Worm (Caenorhabditis elegans) whole organism, L3 larva: ENCODE measurements around the gene T25G12.11.

Experiments
- R02D3.7 ChIP-seq: fragments of 150-350 bp; optimal IDR thresholded peaks from 2 replicates; lab custom pipeline; 2014; ENCODE audit warnings: missing biosample characterization, missing genetic modification characterization
- ZK546.5 ChIP-seq: sonication (generic microtip); optimal IDR thresholded peaks from 2 replicates; lab custom pipeline; 2017; ENCODE audit warnings: missing biosample characterization, missing genetic modification characterization
- aly-2 ChIP-seq: fragments of 150-350 bp; optimal IDR thresholded peaks from 2 replicates; lab custom pipeline; 2014; ENCODE audit warnings: missing biosample characterization, missing genetic modification characterization
- ama-1 ChIP-seq: fragments of 150-350 bp; optimal IDR thresholded peaks from 2 replicates; lab custom pipeline; 2018
- ceh-16 ChIP-seq: sonication (generic microtip); optimal IDR thresholded peaks from 2 replicates; lab custom pipeline; 2017; ENCODE audit warnings: missing biosample characterization, missing genetic modification characterization
- ceh-28 ChIP-seq: fragments of 150-350 bp; optimal IDR thresholded peaks from 2 replicates; lab custom pipeline; 2014; ENCODE audit warnings: missing biosample characterization, missing genetic modification reagents, missing genetic modification characterization
- ceh-82 ChIP-seq: fragments of 150-350 bp; optimal IDR thresholded peaks from 2 replicates; lab custom pipeline; 2014; ENCODE audit warnings: missing biosample characterization, missing genetic modification characterization
- ceh-9 ChIP-seq: sonication (generic microtip); optimal IDR thresholded peaks from 2 replicates; lab custom pipeline; 2018; ENCODE audit warnings: missing biosample characterization, missing genetic modification characterization
- daf-12 ChIP-seq: fragments of 150-350 bp; optimal IDR thresholded peaks from 2 replicates; lab custom pipeline; 2014; ENCODE audit warnings: missing biosample characterization, missing genetic modification reagents, missing genetic modification characterization
- egl-27 ChIP-seq: sonication (generic microtip); optimal IDR thresholded peaks from 4 replicates; lab custom pipeline; 2017; ENCODE audit warnings: missing biosample characterization, missing genetic modification reagents, missing genetic modification characterization
- elt-1 ChIP-seq: fragments of 150-350 bp; optimal IDR thresholded peaks from 2 replicates; lab custom pipeline; 2014; ENCODE audit warnings: missing biosample characterization, missing genetic modification characterization
- elt-2 ChIP-seq: sonication (generic microtip); optimal IDR thresholded peaks from 2 replicates; lab custom pipeline; 2016; ENCODE audit warnings: missing genetic modification reagents, mild to moderate bottlenecking, missing genetic modification characterization, missing compliant biosample characterization
- elt-3 ChIP-seq, 3 experiments: fragments of 150-350 bp in 1 of 3; sonication (generic microtip) in 2 of 3; optimal IDR thresholded peaks; 2 replicates in 2 of 3; 4 replicates in 1 of 3; lab custom pipeline; 2014 to 2017; ENCODE audit warnings: missing biosample characterization in 3 of 3, missing genetic modification characterization in 3 of 3
- eor-1 ChIP-seq, 2 experiments: fragments of 150-350 bp; optimal IDR thresholded peaks; 2 replicates each; lab custom pipeline; 2014 to 2018; ENCODE audit warnings: missing biosample characterization in 2 of 2, missing genetic modification characterization in 2 of 2
- fkh-10 ChIP-seq: sonication (generic microtip); optimal IDR thresholded peaks from 2 replicates; lab custom pipeline; 2017; ENCODE audit warnings: missing biosample characterization, missing genetic modification reagents, missing genetic modification characterization
- fkh-2 ChIP-seq: fragments of 150-350 bp; optimal IDR thresholded peaks from 2 replicates; lab custom pipeline; 2014; ENCODE audit warnings: missing biosample characterization, missing genetic modification reagents, missing genetic modification characterization
- fos-1 ChIP-seq: fragments of 150-350 bp; optimal IDR thresholded peaks from 2 replicates; lab custom pipeline; 2014; ENCODE audit warnings: missing biosample characterization, missing genetic modification characterization
- hmg-11 ChIP-seq: sonication (generic microtip); optimal IDR thresholded peaks from 2 replicates; lab custom pipeline; 2016; ENCODE audit warnings: missing genetic modification characterization, missing compliant biosample characterization
- jun-1 ChIP-seq: fragments of 150-350 bp; optimal IDR thresholded peaks from 2 replicates; lab custom pipeline; 2014; ENCODE audit warnings: missing biosample characterization, missing genetic modification reagents, missing genetic modification characterization
- lin-15B ChIP-seq: fragments of 150-350 bp; optimal IDR thresholded peaks from 2 replicates; lab custom pipeline; 2014; ENCODE audit warnings: missing biosample characterization, missing genetic modification characterization
- lin-39 ChIP-seq: fragments of 150-350 bp; optimal IDR thresholded peaks from 2 replicates; lab custom pipeline; 2018; ENCODE audit warnings: missing biosample characterization, missing genetic modification reagents, missing genetic modification characterization
- lsy-12 ChIP-seq: sonication (generic microtip); optimal IDR thresholded peaks from 2 replicates; lab custom pipeline; 2016; ENCODE audit warnings: mild to moderate bottlenecking, missing genetic modification characterization, missing compliant biosample characterization
- mdl-1 ChIP-seq: fragments of 150-350 bp; optimal IDR thresholded peaks from 2 replicates; lab custom pipeline; 2014; ENCODE audit warnings: missing biosample characterization, missing genetic modification characterization
- mml-1 ChIP-seq: fragments of 150-350 bp; sonication (generic microtip); optimal IDR thresholded peaks from 3 replicates; lab custom pipeline; 2014; ENCODE audit warnings: missing biosample characterization, missing genetic modification characterization
- nfya-1 ChIP-seq: sonication (generic microtip); optimal IDR thresholded peaks from 2 replicates; lab custom pipeline; 2017; ENCODE audit warnings: missing genetic modification characterization, mild to moderate bottlenecking, missing compliant biosample characterization, antibody characterized with exemption, moderate library complexity; ENCODE audit not compliant: insufficient read depth
- nhr-11 ChIP-seq: fragments of 150-350 bp; optimal IDR thresholded peaks from 2 replicates; lab custom pipeline; 2014; ENCODE audit warnings: missing biosample characterization, missing genetic modification characterization
- nhr-12 ChIP-seq: fragments of 150-350 bp; optimal IDR thresholded peaks from 2 replicates; lab custom pipeline; 2014; ENCODE audit warnings: missing biosample characterization, missing genetic modification characterization
- nhr-23 ChIP-seq: fragments of 150-350 bp; optimal IDR thresholded peaks from 2 replicates; lab custom pipeline; 2014; ENCODE audit warnings: missing biosample characterization, missing genetic modification reagents, missing genetic modification characterization
- nhr-25 ChIP-seq: sonication (generic microtip); optimal IDR thresholded peaks from 2 replicates; lab custom pipeline; 2017; ENCODE audit warnings: missing biosample characterization, missing genetic modification characterization
- nhr-28 ChIP-seq: fragments of 150-350 bp; optimal IDR thresholded peaks from 2 replicates; lab custom pipeline; 2014; ENCODE audit warnings: missing biosample characterization, missing genetic modification characterization
- nhr-43 ChIP-seq: sonication (generic microtip); optimal IDR thresholded peaks from 2 replicates; lab custom pipeline; 2016; ENCODE audit warnings: mild to moderate bottlenecking, missing genetic modification characterization, missing compliant biosample characterization; ENCODE audit not compliant: poor library complexity, severe bottlenecking
- nhr-67 ChIP-seq: fragments of 150-350 bp; optimal IDR thresholded peaks from 2 replicates; lab custom pipeline; 2014; ENCODE audit warnings: missing biosample characterization, missing genetic modification characterization
- nhr-76 ChIP-seq: fragments of 150-350 bp; sonication (generic microtip); optimal IDR thresholded peaks from 5 replicates; lab custom pipeline; 2014; ENCODE audit warnings: missing biosample characterization, missing genetic modification characterization
- nhr-77 ChIP-seq: fragments of 150-350 bp; optimal IDR thresholded peaks from 2 replicates; lab custom pipeline; 2014; ENCODE audit warnings: missing biosample characterization, missing genetic modification characterization
- pqm-1 ChIP-seq: fragments of 150-350 bp; optimal IDR thresholded peaks from 2 replicates; lab custom pipeline; 2017; ENCODE audit warnings: missing biosample characterization, missing genetic modification characterization, inconsistent platforms
- sea-2 ChIP-seq: fragments of 150-350 bp; sonication (generic microtip); optimal IDR thresholded peaks from 4 replicates; lab custom pipeline; 2014; ENCODE audit warnings: missing biosample characterization, missing genetic modification reagents, missing genetic modification characterization
- skn-1 ChIP-seq: fragments of 150-350 bp; optimal IDR thresholded peaks from 2 replicates; lab custom pipeline; 2014; ENCODE audit warnings: missing biosample characterization, missing genetic modification characterization
- snpc-4 ChIP-seq: fragments of 150-350 bp; optimal IDR thresholded peaks from 2 replicates; lab custom pipeline; 2014; ENCODE audit warnings: missing biosample characterization, missing genetic modification characterization
- tbx-2 ChIP-seq: sonication (generic microtip); optimal IDR thresholded peaks from 2 replicates; lab custom pipeline; 2016; ENCODE audit warnings: mild to moderate bottlenecking, missing genetic modification characterization, missing compliant biosample characterization
- unc-39 ChIP-seq: sonication (generic microtip); optimal IDR thresholded peaks from 4 replicates; lab custom pipeline; 2017; ENCODE audit warnings: missing biosample characterization, missing genetic modification characterization
- unc-62 ChIP-seq: fragments of 150-350 bp; sonication (generic microtip); optimal IDR thresholded peaks from 4 replicates; lab custom pipeline; 2014; ENCODE audit warnings: missing biosample characterization, missing genetic modification reagents, missing genetic modification characterization
- zag-1 ChIP-seq: fragments of 150-350 bp; optimal IDR thresholded peaks from 2 replicates; lab custom pipeline; 2014; ENCODE audit warnings: missing biosample characterization, missing genetic modification characterization
- ztf-11 ChIP-seq: fragments of 150-350 bp; optimal IDR thresholded peaks from 2 replicates; lab custom pipeline; 2014; ENCODE audit warnings: missing biosample characterization, missing genetic modification characterization
- ztf-4 ChIP-seq: fragments of 150-350 bp; optimal IDR thresholded peaks from 2 replicates; lab custom pipeline; 2014; ENCODE audit warnings: missing biosample characterization, missing genetic modification characterization

T25G12.11 gene

DNA sequence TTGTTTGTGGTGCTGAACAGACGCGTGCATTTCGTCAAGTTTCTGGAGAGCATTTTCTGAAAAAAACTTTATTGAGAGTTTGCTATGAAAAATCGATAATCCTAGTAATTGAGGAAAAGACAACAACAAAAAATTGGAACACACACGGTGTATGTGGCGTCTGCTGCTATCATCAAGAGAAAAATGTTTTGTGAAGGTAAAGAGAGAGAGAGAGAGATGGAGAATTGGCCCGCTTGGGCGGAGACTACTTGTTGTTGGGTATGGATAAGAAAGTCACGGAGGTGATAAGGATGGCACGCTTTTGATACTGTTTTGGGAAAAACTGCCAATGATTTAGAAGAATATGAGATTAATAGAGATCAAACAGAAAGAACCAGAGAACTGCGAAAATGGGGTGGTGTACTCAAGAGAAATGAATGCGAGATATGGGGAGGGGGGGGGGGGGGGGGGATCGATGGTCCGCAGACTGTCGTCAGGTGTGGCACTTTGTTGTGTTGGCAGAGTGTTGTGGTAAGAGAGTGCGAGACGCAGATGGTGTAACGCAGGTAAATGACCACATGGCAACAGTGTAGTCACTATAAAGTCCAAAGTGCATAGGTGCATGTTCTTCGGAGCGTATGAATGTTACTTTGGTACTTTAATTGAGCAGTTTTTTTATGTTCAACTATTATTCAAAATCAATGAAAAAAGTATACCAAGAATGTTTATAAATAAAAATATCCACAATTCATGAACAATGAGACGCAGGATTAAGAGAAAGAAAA is 20.1 kb downstream of the T25G12.11 start, which contains the start of gene acdh-7:
TSS of gene acdh-7 (minus strand) at position 56 of the 764 bp plus-strand sequence.
- TF ChIP-seq nhr-43 (tag; lab: Kevin White, UChicago): peak; percentile 14
- TF ChIP-seq nhr-67: no peak
- no peak for TF ChIP-seq unc-62
- no peak for TF ChIP-seq zag-1 (tag; lab: Kevin White, UChicago)
- TF ChIP-seq ceh-16: no peak
- no peak for TF ChIP-seq ztf-11
- no peak for TF ChIP-seq egl-27 (tag; lab: Kevin White, UChicago)
- no peak for TF ChIP-seq ama-1 (lab: Kevin White, UChicago)
- TF ChIP-seq nhr-23 (tag; lab: Kevin White, UChicago): no peak
- no peak for TF ChIP-seq lin-15B (tag; lab: Kevin White, UChicago)
- no peak for TF ChIP-seq skn-1
- peak; percentile 76 for TF ChIP-seq elt-2 (tag; lab: Kevin White, UChicago)
- TF ChIP-seq eor-1 (tag; optimal IDR thresholded peaks at IDR 0.05; lab: Kevin White, UChicago): no peak
- TF ChIP-seq tbx-2 (tag; lab: Kevin White, UChicago): no peak
- TF ChIP-seq lin-39 (tag; lab: Kevin White, UChicago): no peak
- TF ChIP-seq hmg-11 (tag; lab: Kevin White, UChicago): no peak
- TF ChIP-seq nhr-77: no peak
- TF ChIP-seq nhr-11 (tag; lab: Kevin White, UChicago): no peak
- no peak for TF ChIP-seq unc-39 (tag; lab: Kevin White, UChicago)
- no peak for TF ChIP-seq mdl-1
- TF ChIP-seq ztf-4 (tag; lab: Kevin White, UChicago): no peak
- no peak for TF ChIP-seq nhr-12 (tag; lab: Kevin White, UChicago)
- TF ChIP-seq fos-1 (tag; lab: Kevin White, UChicago): no peak
- no peak for TF ChIP-seq R02D3.7 (tag; lab: Kevin White, UChicago)
- no peak for TF ChIP-seq nhr-76 (tag; lab: Kevin White, UChicago)
- TF ChIP-seq mml-1: no peak
- TF ChIP-seq sea-2 (GFP tag; lab: Kevin White, UChicago): no peak
- no peak for TF ChIP-seq ceh-82 (tag; lab: Kevin White, UChicago)
- peak in 2 of 3 experiments; percentile 21 to 38 for TF ChIP-seq elt-3 (tag; optimal IDR thresholded peaks at IDR 0.05; lab: Kevin White, UChicago)
- no peak for TF ChIP-seq daf-12 (tag; lab: Kevin White, UChicago)
- no peak for TF ChIP-seq ceh-9 (tag; lab: Kevin White, UChicago)
- TF ChIP-seq lsy-12 (tag; lab: Kevin White, UChicago): no peak
- TF ChIP-seq nfya-1 (tag; lab: Kevin White, UChicago): peak; percentile 28
- TF ChIP-seq ZK546.5: no peak
- peak; percentile 20 for TF ChIP-seq pqm-1 (tag; lab: Kevin White, UChicago)
- peak; percentile 64 for TF ChIP-seq ceh-28 (tag; lab: Kevin White, UChicago)
- TF ChIP-seq snpc-4 (tag; lab: Kevin White, UChicago): no peak
- TF ChIP-seq elt-1 (tag; lab: Kevin White, UChicago): no peak
- TF ChIP-seq fkh-10 (GFP tag; lab: Kevin White, UChicago): no peak
- no peak for TF ChIP-seq fkh-2 (tag; lab: Kevin White, UChicago)
- TF ChIP-seq jun-1 (tag; lab: Kevin White, UChicago): no peak
- no peak for TF ChIP-seq nhr-28 (tag; lab: Kevin White, UChicago)
- no peak for TF ChIP-seq aly-2 (tag; lab: Kevin White, UChicago)
- TF ChIP-seq, all 47 proteins: peak for 6

DNA sequence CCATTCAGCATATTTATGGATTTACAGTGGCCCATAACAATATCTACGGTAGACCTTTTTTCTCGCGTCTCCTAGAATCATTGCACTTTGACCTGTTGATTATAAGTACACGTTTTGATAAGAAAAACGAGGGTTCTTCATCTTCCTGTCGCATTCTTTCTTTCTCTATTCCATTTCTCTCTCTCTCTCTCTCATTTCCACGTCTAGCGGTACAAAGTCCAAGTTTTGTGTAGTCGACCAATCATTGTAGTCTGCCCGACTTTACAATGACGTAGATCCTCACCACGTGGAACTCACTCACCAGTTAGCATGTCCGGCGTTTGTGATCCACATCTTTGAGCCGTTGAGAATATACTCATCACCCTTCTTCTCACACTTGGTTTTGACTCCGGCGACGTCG is 21.2 kb downstream of the T25G12.11 start:
- TF ChIP-seq nhr-23 (tag; lab: Kevin White, UChicago) (peak; percentile 54), elt-2 (tag; lab: Kevin White, UChicago) (peak; percentile 67), nhr-76 (tag; lab: Kevin White, UChicago) (no peak), fkh-10 (GFP tag; lab: Kevin White, UChicago) (no peak), nhr-12 (tag; lab: Kevin White, UChicago) (no peak), jun-1 (tag; lab: Kevin White, UChicago) (peak; percentile 51), pqm-1 (tag; lab: Kevin White, UChicago) (peak; percentile 52), nhr-28 (tag; lab: Kevin White, UChicago) (no peak), nhr-25 (peak; percentile 17), nhr-43 (tag; lab: Kevin White, UChicago) (peak; percentile 46), nhr-11 (tag; lab: Kevin White, UChicago) (peak; percentile 36), nfya-1 (tag; lab: Kevin White, UChicago) (peak; percentile 91), unc-62 (no peak), elt-3 (tag; optimal IDR thresholded peaks at IDR 0.05; lab: Kevin White, UChicago) (peak in 2 of 3 experiments; percentile 12 to 61), mdl-1 (peak; percentile 39)
